Worm (Caenorhabditis elegans) whole organism, L1 larva: Measurements from ENCODE around the gene B0244.6.

ENCODE experiments used
- C16A3.4 ChIP-seq: fragments of 150-350 bp; optimal IDR thresholded peaks from 2 replicates; lab custom pipeline; 2014; ENCODE audit warnings: missing biosample characterization, missing genetic modification characterization
- C34B4.2 ChIP-seq: sonication (generic microtip); optimal IDR thresholded peaks from 2 replicates; lab custom pipeline; 2017; ENCODE audit warnings: mild to moderate bottlenecking, missing genetic modification characterization, missing compliant biosample characterization
- F16B12.6 ChIP-seq: fragments of 150-350 bp; optimal IDR thresholded peaks from 2 replicates; lab custom pipeline; 2014; ENCODE audit warnings: missing biosample characterization, missing genetic modification characterization
- Y116A8C.19 ChIP-seq: sonication (generic microtip); optimal IDR thresholded peaks from 2 replicates; lab custom pipeline; 2016; ENCODE audit warnings: missing compliant biosample characterization, missing genetic modification characterization, borderline replicate concordance
- aha-1 ChIP-seq: fragments of 150-350 bp; optimal IDR thresholded peaks from 2 replicates; lab custom pipeline; 2014; ENCODE audit warnings: missing biosample characterization, missing genetic modification characterization
- alr-1 ChIP-seq: fragments of 200-800 bp; sonication (Bioruptor generic); optimal IDR thresholded peaks from 2 replicates; lab custom pipeline; 2018; ENCODE audit warnings: borderline replicate concordance, mild to moderate bottlenecking, missing genetic modification characterization, missing compliant biosample characterization
- aly-2 ChIP-seq: fragments of 150-350 bp; optimal IDR thresholded peaks from 2 replicates; lab custom pipeline; 2014; ENCODE audit warnings: missing biosample characterization, missing genetic modification characterization
- blmp-1 ChIP-seq: fragments of 150-350 bp; optimal IDR thresholded peaks from 2 replicates; lab custom pipeline; 2014; ENCODE audit warnings: missing biosample characterization, missing genetic modification characterization
- ceh-63 ChIP-seq: fragments of 200-800 bp; sonication (Bioruptor generic); optimal IDR thresholded peaks from 2 replicates; lab custom pipeline; 2018; ENCODE audit warnings: mild to moderate bottlenecking, missing genetic modification characterization, missing compliant biosample characterization
- ceh-82 ChIP-seq, 3 experiments: fragments of 150-350 bp in 1 of 3; sonication (generic microtip) in 2 of 3; optimal IDR thresholded peaks; 2 replicates each; lab custom pipeline; 2014 to 2017; ENCODE audit warnings: missing biosample characterization in 3 of 3, missing genetic modification characterization in 3 of 3
- ceh-90 ChIP-seq: sonication (generic microtip); optimal IDR thresholded peaks from 2 replicates; lab custom pipeline; 2016; ENCODE audit warnings: missing genetic modification characterization, missing compliant biosample characterization
- dsc-1 ChIP-seq: sonication (generic microtip); optimal IDR thresholded peaks from 2 replicates; lab custom pipeline; 2016; ENCODE audit warnings: mild to moderate bottlenecking, missing genetic modification characterization, missing compliant biosample characterization
- efl-1 ChIP-seq, 4 experiments: fragments of 150-350 bp; optimal IDR thresholded peaks in 3 of 4; peaks in 1 of 4; 1 replicate in 1 of 4; 2 replicates in 3 of 4; lab custom pipeline; 2014; ENCODE audit warnings: missing biosample characterization in 2 of 4, missing genetic modification characterization in 2 of 4, missing genetic modification reagents in 2 of 4
- efl-3 ChIP-seq: fragments of 200-800 bp; sonication (Bioruptor generic); optimal IDR thresholded peaks from 2 replicates; lab custom pipeline; 2018; ENCODE audit warnings: mild to moderate bottlenecking, missing genetic modification characterization, missing compliant biosample characterization
- egl-27 ChIP-seq, 2 experiments: fragments of 150-350 bp in 1 of 2; sonication (generic microtip); optimal IDR thresholded peaks; 3 replicates each; lab custom pipeline; 2017 to 2018; ENCODE audit warnings: missing biosample characterization in 2 of 2, missing genetic modification characterization in 2 of 2, missing genetic modification reagents in 2 of 2
- elt-2 ChIP-seq: sonication (generic microtip); optimal IDR thresholded peaks from 2 replicates; lab custom pipeline; 2016; ENCODE audit warnings: missing genetic modification characterization, mild to moderate bottlenecking, inconsistent platforms, missing compliant biosample characterization, missing genetic modification reagents
- ets-5 ChIP-seq: fragments of 200-800 bp; sonication (Bioruptor generic); IDR thresholded peaks from 2 replicates; pipeline ENCODE4 v1.3.6; 2022; ENCODE audit warnings: missing genetic modification characterization, missing compliant biosample characterization
- fkh-4 ChIP-seq: sonication (generic microtip); optimal IDR thresholded peaks from 2 replicates; lab custom pipeline; 2016; ENCODE audit warnings: missing compliant biosample characterization, missing genetic modification characterization, borderline replicate concordance
- fkh-8 ChIP-seq: sonication (generic microtip); optimal IDR thresholded peaks from 2 replicates; lab custom pipeline; 2016; ENCODE audit warnings: mild to moderate bottlenecking, missing genetic modification characterization, missing compliant biosample characterization
- hlh-17 ChIP-seq: fragments of 200-800 bp; sonication (Bioruptor generic); optimal IDR thresholded peaks from 2 replicates; lab custom pipeline; 2018; ENCODE audit warnings: missing genetic modification characterization, mild to moderate bottlenecking, missing compliant biosample characterization, moderate library complexity, borderline replicate concordance
- hpl-2 ChIP-seq: fragments of 150-350 bp; optimal IDR thresholded peaks from 2 replicates; lab custom pipeline; 2014; ENCODE audit warnings: missing biosample characterization, missing genetic modification reagents, missing genetic modification characterization
- irx-1 ChIP-seq: sonication (generic microtip); optimal IDR thresholded peaks from 2 replicates; lab custom pipeline; 2016; ENCODE audit warnings: missing genetic modification characterization, missing compliant biosample characterization
- isw-1 ChIP-seq: fragments of 200-800 bp; sonication (Bioruptor generic); IDR thresholded peaks from 2 replicates; pipeline ENCODE4 v1.3.6; 2022; ENCODE audit warnings: missing genetic modification characterization, missing compliant biosample characterization
- lin-14 ChIP-seq: fragments of 200-800 bp; sonication (Bioruptor generic); optimal IDR thresholded peaks from 2 replicates; lab custom pipeline; 2018; ENCODE audit warnings: mild to moderate bottlenecking, missing genetic modification characterization, moderate library complexity, missing compliant biosample characterization
- lin-15B ChIP-seq: fragments of 150-350 bp; sonication (generic microtip); optimal IDR thresholded peaks from 3 replicates; lab custom pipeline; 2014; ENCODE audit warnings: missing biosample characterization, missing genetic modification characterization
- lin-35 ChIP-seq, 2 experiments: fragments of 150-350 bp; optimal IDR thresholded peaks; 2 replicates each; lab custom pipeline; 2014; ENCODE audit warnings: missing biosample characterization in 2 of 2, missing genetic modification characterization in 2 of 2, missing genetic modification reagents in 2 of 2
- lir-3 ChIP-seq: sonication (generic microtip); optimal IDR thresholded peaks from 2 replicates; lab custom pipeline; 2016; ENCODE audit warnings: mild to moderate bottlenecking, missing genetic modification characterization, moderate library complexity, missing compliant biosample characterization; ENCODE audit not compliant: poor library complexity
- lsy-2 ChIP-seq, 2 experiments: fragments of 150-350 bp; optimal IDR thresholded peaks; 2 replicates each; lab custom pipeline; 2014; ENCODE audit warnings: missing biosample characterization in 2 of 2, missing genetic modification characterization in 2 of 2
- mab-9 ChIP-seq: fragments of 200-800 bp; sonication (Bioruptor generic); IDR thresholded peaks from 2 replicates; pipeline ENCODE4 v1.3.6; 2022; ENCODE audit warnings: missing genetic modification reagents, missing genetic modification characterization, missing compliant biosample characterization
- mdl-1 ChIP-seq, 2 experiments: fragments of 150-350 bp; optimal IDR thresholded peaks; 2 replicates each; lab custom pipeline; 2014 to 2017; ENCODE audit warnings: missing biosample characterization in 2 of 2, missing genetic modification characterization in 2 of 2, inconsistent platforms in 1 of 2
- mep-1 ChIP-seq: fragments of 150-350 bp; optimal IDR thresholded peaks from 2 replicates; lab custom pipeline; 2014; ENCODE audit warnings: missing biosample characterization, missing genetic modification characterization
- nhr-12 ChIP-seq: sonication (generic microtip); optimal IDR thresholded peaks from 2 replicates; lab custom pipeline; 2017; ENCODE audit warnings: missing biosample characterization, missing genetic modification characterization
- nhr-19 ChIP-seq: fragments of 200-800 bp; sonication (Bioruptor generic); conservative IDR thresholded peaks from 2 replicates; pipeline ENCODE4 v1.3.6; 2022; ENCODE audit warnings: missing genetic modification characterization, missing compliant biosample characterization
- nhr-47 ChIP-seq: sonication (generic microtip); optimal IDR thresholded peaks from 2 replicates; lab custom pipeline; 2016; ENCODE audit warnings: mild to moderate bottlenecking, missing genetic modification characterization, moderate library complexity, missing compliant biosample characterization
- nhr-71 ChIP-seq: sonication (generic microtip); optimal IDR thresholded peaks from 2 replicates; lab custom pipeline; 2016; ENCODE audit warnings: mild to moderate bottlenecking, missing genetic modification characterization, moderate library complexity, missing compliant biosample characterization
- pax-3 ChIP-seq: fragments of 200-800 bp; sonication (Bioruptor generic); optimal IDR thresholded peaks from 2 replicates; lab custom pipeline; 2018; ENCODE audit warnings: mild to moderate bottlenecking, missing genetic modification characterization, moderate library complexity, missing compliant biosample characterization
- pqm-1 ChIP-seq: sonication (generic microtip); optimal IDR thresholded peaks from 3 replicates; lab custom pipeline; 2017; ENCODE audit warnings: missing biosample characterization, missing genetic modification characterization
- rnt-1 ChIP-seq: sonication (generic microtip); optimal IDR thresholded peaks from 2 replicates; lab custom pipeline; 2016; ENCODE audit warnings: mild to moderate bottlenecking, missing genetic modification characterization, moderate library complexity, missing compliant biosample characterization
- snu-23 ChIP-seq: sonication (generic microtip); optimal IDR thresholded peaks from 2 replicates; lab custom pipeline; 2016; ENCODE audit warnings: missing genetic modification characterization, missing compliant biosample characterization
- sox-4 ChIP-seq: sonication (generic microtip); optimal IDR thresholded peaks from 2 replicates; lab custom pipeline; 2016; ENCODE audit warnings: missing genetic modification characterization, missing compliant biosample characterization
- sptf-1 ChIP-seq: fragments of 150-350 bp; optimal IDR thresholded peaks from 2 replicates; lab custom pipeline; 2014; ENCODE audit warnings: missing biosample characterization, missing genetic modification characterization
- swsn-7 ChIP-seq: sonication (generic microtip); optimal IDR thresholded peaks from 2 replicates; lab custom pipeline; 2016; ENCODE audit warnings: missing genetic modification characterization, missing compliant biosample characterization
- tlp-1 ChIP-seq: fragments of 150-350 bp; optimal IDR thresholded peaks from 2 replicates; lab custom pipeline; 2014; ENCODE audit warnings: missing biosample characterization, missing genetic modification characterization
- unc-30 ChIP-seq: sonication (generic microtip); optimal IDR thresholded peaks from 2 replicates; lab custom pipeline; 2017; ENCODE audit warnings: missing biosample characterization, missing genetic modification characterization
- unc-62 ChIP-seq: fragments of 150-350 bp; optimal IDR thresholded peaks from 2 replicates; lab custom pipeline; 2014; ENCODE audit warnings: missing biosample characterization, missing genetic modification reagents, missing genetic modification characterization
- unc-98 ChIP-seq: fragments of 200-800 bp; sonication (Bioruptor generic); IDR thresholded peaks from 2 replicates; pipeline ENCODE4 v1.3.6; 2022; ENCODE audit warnings: missing genetic modification characterization, missing compliant biosample characterization
- vab-15 ChIP-seq: sonication (generic microtip); optimal IDR thresholded peaks from 2 replicates; lab custom pipeline; 2017; ENCODE audit warnings: missing genotype, mild to moderate bottlenecking, missing genetic modification characterization, missing compliant biosample characterization

Gene B0244.6

DNA sequence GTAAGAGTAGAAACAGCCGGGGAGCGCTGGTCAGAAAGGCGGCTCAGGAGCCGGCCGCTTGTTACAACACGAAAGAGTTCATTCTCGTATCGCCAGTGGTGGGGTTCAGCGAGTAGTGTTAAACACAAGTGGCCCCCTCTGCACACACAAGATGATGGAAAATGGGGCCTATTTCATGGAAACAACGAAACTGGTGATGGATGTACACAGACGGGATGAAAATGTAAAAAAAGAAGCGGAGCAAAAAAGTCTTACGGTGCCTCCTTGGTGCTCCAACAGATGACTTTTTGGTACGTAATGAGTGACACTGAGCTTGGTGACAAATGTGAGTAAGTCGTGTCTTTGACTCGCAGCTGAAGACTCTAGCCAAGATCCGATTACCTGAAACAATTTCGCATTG lies 29.8 kb upstream of the B0244.6 start:
- no peak for TF ChIP-seq unc-62 (GFP tag; lab: Kevin White, UChicago)
- TF ChIP-seq nhr-71 (tag; lab: Kevin White, UChicago) = peak; percentile 25
- TF ChIP-seq lin-35 (GFP tag; optimal IDR thresholded peaks at IDR 0.05; lab: Kevin White, UChicago) = no peak
- no peak for TF ChIP-seq lir-3 (tag; lab: Kevin White, UChicago)
- no peak for TF ChIP-seq sox-4 (tag; lab: Kevin White, UChicago)
- TF ChIP-seq hpl-2 (GFP tag; lab: Kevin White, UChicago) = no peak
- peak; percentile 55 for TF ChIP-seq lin-14 (GFP tag; lab: Kevin White, UChicago)
- TF ChIP-seq ceh-82 (tag; optimal IDR thresholded peaks at IDR 0.05; lab: Kevin White, UChicago) = no peak
- no peak for TF ChIP-seq tlp-1 (tag; lab: Kevin White, UChicago)
- no peak for TF ChIP-seq ets-5 (GFP tag; lab: Robert Waterston, UW)
- no peak for TF ChIP-seq isw-1 (GFP tag; lab: Robert Waterston, UW)
- TF ChIP-seq mdl-1 (tag; optimal IDR thresholded peaks at IDR 0.05; lab: Kevin White, UChicago) = no peak
- no peak for TF ChIP-seq hlh-17 (GFP tag; lab: Kevin White, UChicago)
- TF ChIP-seq unc-98 = no peak
- TF ChIP-seq ceh-90 = no peak
- TF ChIP-seq unc-30 (tag; lab: Kevin White, UChicago) = no peak
- no peak for TF ChIP-seq alr-1
- TF ChIP-seq C16A3.4 = no peak
- TF ChIP-seq nhr-12 = no peak
- peak in 1 of 2 experiments; percentile 19 for TF ChIP-seq lsy-2 (tag; optimal IDR thresholded peaks at IDR 0.05; lab: Kevin White, UChicago)
- TF ChIP-seq vab-15 = no peak
- no peak for TF ChIP-seq aha-1 (tag; lab: Kevin White, UChicago)
- TF ChIP-seq pax-3 (tag; lab: Kevin White, UChicago) = no peak
- TF ChIP-seq ceh-63 = no peak
- peak; percentile 37 for TF ChIP-seq dsc-1 (tag; lab: Kevin White, UChicago)
- no peak for TF ChIP-seq fkh-8 (tag; lab: Kevin White, UChicago)
- TF ChIP-seq swsn-7 (tag; lab: Kevin White, UChicago) = no peak
- TF ChIP-seq elt-2 (tag; lab: Kevin White, UChicago) = no peak
- TF ChIP-seq egl-27 (tag; optimal IDR thresholded peaks at IDR 0.05; lab: Kevin White, UChicago) = no peak
- no peak for TF ChIP-seq irx-1 (tag; lab: Kevin White, UChicago)
- TF ChIP-seq F16B12.6 = no peak
- TF ChIP-seq mab-9 = no peak
- TF ChIP-seq C34B4.2 (tag; lab: Kevin White, UChicago) = no peak
- TF ChIP-seq rnt-1 = peak; percentile 50

DNA sequence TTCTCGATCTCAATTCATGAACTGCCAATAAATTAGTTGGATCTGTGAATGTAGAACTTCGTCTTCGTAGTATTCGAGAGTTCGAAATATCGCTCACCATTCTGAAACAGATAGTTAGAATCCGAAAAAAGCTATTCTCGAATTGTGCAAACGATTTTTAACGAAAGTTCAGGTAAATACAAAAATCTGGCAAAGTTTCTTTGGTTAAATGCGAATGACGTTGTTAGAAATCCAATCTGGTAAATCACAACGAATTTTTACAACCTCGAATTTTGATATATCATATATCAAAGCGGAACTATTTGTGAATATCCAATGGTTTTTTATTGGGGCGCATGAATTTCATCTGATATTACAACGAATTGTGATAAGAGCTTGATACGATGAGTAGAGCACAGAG lies 28.6 kb upstream of the B0244.6 start, which contains the start of gene hpo-28:
Gene hpo-28 (minus strand): TSS at position 101 of the 400 bp plus-strand sequence.
- no peak for TF ChIP-seq ceh-90
- peak; percentile 13 for TF ChIP-seq rnt-1
- no peak for TF ChIP-seq efl-1 (optimal IDR thresholded peaks at IDR 0.05; lab: Kevin White, UChicago)
- peak in 1 of 2 experiments; percentile 27 for TF ChIP-seq efl-1 (GFP tag; optimal IDR thresholded peaks at IDR 0.05 in 1 of 2; lab: Kevin White, UChicago)

DNA sequence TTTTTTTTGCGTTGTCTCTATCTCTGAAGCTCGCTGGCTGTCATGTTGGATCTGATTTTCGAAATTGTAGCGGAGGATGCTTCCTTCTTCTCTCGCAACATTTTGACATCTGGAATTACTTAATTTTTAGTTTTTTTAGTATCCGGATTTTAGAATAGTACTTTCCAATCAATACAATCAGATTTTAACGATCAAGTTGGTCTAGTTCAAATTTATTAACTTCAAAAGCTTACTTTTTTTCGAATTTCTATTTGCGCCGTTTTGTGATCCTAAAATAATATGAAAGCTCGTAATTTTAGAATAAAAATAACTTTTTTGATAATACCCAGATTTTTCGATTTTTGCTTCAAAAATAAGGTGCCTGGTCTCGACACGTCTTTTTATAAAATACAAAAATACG lies 27.8 kb upstream of the B0244.6 start, which contains the start of gene B0336.12:
Gene B0336.12 (minus strand): TSS at position 101 of the 400 bp plus-strand sequence.
- TF ChIP-seq dsc-1 (tag; lab: Kevin White, UChicago) = peak; percentile 82
- no peak for TF ChIP-seq snu-23 (GFP tag; lab: Kevin White, UChicago)
- TF ChIP-seq fkh-4 (tag; lab: Kevin White, UChicago) = peak; percentile 41

- no peak for TF ChIP-seq sptf-1 (tag; lab: Kevin White, UChicago)
- no peak for TF ChIP-seq fkh-8 (tag; lab: Kevin White, UChicago)
- TF ChIP-seq blmp-1 (tag; lab: Kevin White, UChicago) = peak; percentile 76
- TF ChIP-seq irx-1 (tag; lab: Kevin White, UChicago) = no peak
- TF ChIP-seq pqm-1 = no peak
- peak; percentile 37 for TF ChIP-seq nhr-71 (tag; lab: Kevin White, UChicago)
- TF ChIP-seq nhr-19 (GFP tag; lab: Robert Waterston, UW) = no peak
- no peak for TF ChIP-seq nhr-47 (tag; lab: Kevin White, UChicago)
- TF ChIP-seq F16B12.6 = no peak
- no peak for TF ChIP-seq egl-27 (tag; optimal IDR thresholded peaks at IDR 0.05; lab: Kevin White, UChicago)
- TF ChIP-seq lin-15B (tag; lab: Kevin White, UChicago) = no peak
- no peak for TF ChIP-seq mab-9
- TF ChIP-seq mep-1 (tag; lab: Kevin White, UChicago) = peak; percentile 33
- TF ChIP-seq unc-62 (GFP tag; lab: Kevin White, UChicago) = no peak
- TF ChIP-seq hlh-17 (GFP tag; lab: Kevin White, UChicago) = no peak
- TF ChIP-seq Y116A8C.19 (tag; lab: Kevin White, UChicago) = no peak
- no peak for TF ChIP-seq efl-3 (GFP tag; lab: Kevin White, UChicago)
- TF ChIP-seq aly-2 (tag; lab: Kevin White, UChicago) = no peak
These were observed 27.1 kb upstream of the B0244.6 start for ce11 chrIII:5710676-5711075.
